Worm (Caenorhabditis elegans) whole organism, dauer: Measurements from ENCODE around the gene sdz-24.
"Not testable (repeated sequence)": the region's sequence is repeated elsewhere in the genome, so short reads cannot be mapped to it uniquely, and the experiment has no call there.

ENCODE experiments used
- unc-62 ChIP-seq: sonication (generic microtip); optimal IDR thresholded peaks from 2 replicates; lab custom pipeline; 2017; ENCODE audit warnings: missing biosample characterization, missing genetic modification reagents, missing genetic modification characterization

The sdz-24 gene

DNA sequence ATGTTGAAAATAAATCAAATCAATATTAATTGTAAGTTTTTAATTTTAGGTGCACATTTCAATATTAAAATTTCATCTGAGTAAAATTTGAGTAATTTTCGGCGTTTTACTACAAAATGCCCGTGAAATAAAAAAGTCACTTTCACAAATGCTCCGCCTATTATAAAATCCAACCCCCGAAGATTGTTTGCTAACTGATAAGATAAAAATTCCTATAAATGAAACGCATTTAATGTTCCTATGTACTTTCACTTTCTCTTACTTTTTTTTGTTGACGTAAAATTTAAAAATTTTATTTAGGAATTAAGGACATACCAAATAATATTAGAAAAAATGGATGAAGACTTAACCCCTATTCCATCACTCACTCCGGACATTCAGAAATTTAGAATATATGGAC is at the start of gene sdz-24:
Gene sdz-24 (plus strand): TSS at position 301 of the 400 bp plus-strand sequence.
- TF ChIP-seq unc-62 (GFP tag; lab: Kevin White, UChicago) = no peak

- no peak for TF ChIP-seq unc-62 (GFP tag; lab: Kevin White, UChicago)
These were observed 49.7 kb upstream of the sdz-24 start, which contains the start of gene W04H10.1 for ce11 chrII:608757-609156. Gene W04H10.1 (plus strand): TSS chrII:609057.

ce11 chrII:612361-612760 is 46.1 kb upstream of the sdz-24 start, which contains the start of gene clec-118:
Gene clec-118 (minus strand): TSS chrII:612461.
- not testable (repeated sequence) for TF ChIP-seq unc-62 (GFP tag; lab: Kevin White, UChicago)

- TF ChIP-seq unc-62 (GFP tag; lab: Kevin White, UChicago) = no peak
These were observed 43.8 kb upstream of the sdz-24 start for ce11 chrII:614701-615100.

DNA sequence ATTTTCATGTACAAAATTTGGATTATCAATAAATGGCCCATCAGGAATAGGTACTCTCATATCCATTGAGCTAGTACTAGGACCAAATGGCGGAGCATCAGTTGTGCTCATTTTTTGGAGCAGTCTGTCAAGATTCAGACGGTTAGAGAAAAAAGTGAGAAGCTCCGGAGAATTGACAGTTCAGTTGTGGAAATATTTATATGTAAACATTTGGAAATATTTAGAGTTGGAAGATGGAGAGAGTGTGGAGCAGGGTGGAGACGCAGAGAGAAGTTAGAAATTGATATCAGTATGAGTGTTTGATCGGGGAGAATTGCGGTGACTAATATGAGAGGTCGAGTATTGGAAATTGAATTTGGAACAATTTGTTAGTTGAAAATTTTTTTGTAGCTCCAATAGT is 37.3 kb upstream of the sdz-24 start:
- TF ChIP-seq unc-62 (GFP tag; lab: Kevin White, UChicago) = no peak

- TF ChIP-seq unc-62 (GFP tag; lab: Kevin White, UChicago) = no peak
These were observed 36.0 kb upstream of the sdz-24 start for ce11 chrII:622478-622877.

- TF ChIP-seq unc-62 (GFP tag; lab: Kevin White, UChicago) = no peak
These were observed 34.0 kb upstream of the sdz-24 start, which contains the start of gene T04B8.5 for ce11 chrII:624443-624842. Gene T04B8.5 (minus strand): TSS chrII:624543.

- no peak for TF ChIP-seq unc-62 (GFP tag; lab: Kevin White, UChicago)
These were observed 32.5 kb upstream of the sdz-24 start for ce11 chrII:625926-626325.

ce11 chrII:627205-627604 is 31.3 kb upstream of the sdz-24 start, which contains the start of gene arrd-1:
Gene arrd-1 (plus strand): TSS chrII:627505.
- TF ChIP-seq unc-62 (GFP tag; lab: Kevin White, UChicago) = no peak

ce11 chrII:627913-628312 is 30.6 kb upstream of the sdz-24 start:
- TF ChIP-seq unc-62 (GFP tag; lab: Kevin White, UChicago) = no peak

DNA sequence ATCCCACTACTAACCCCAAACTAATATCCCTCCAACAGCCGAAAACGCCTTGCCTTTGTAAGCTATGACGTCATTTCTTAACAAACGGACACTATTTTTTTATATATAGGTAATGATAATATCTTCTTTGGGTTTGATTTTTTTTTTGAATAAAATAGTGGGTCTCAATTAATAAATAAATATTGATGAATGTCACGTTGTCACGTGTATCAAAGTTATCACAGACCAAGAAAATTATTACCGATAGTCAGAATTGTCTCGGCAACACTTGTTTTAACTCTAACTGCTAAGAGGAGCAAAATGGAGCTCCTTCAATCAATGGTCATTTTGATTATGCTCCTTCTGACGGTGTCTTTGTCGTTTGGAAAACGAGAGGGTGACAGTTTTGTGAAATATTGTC is 24.5 kb upstream of the sdz-24 start, which contains the start of gene T04B8.1:
Gene T04B8.1 (plus strand): TSS at position 301 of the 400 bp plus-strand sequence.
- no peak for TF ChIP-seq unc-62 (GFP tag; lab: Kevin White, UChicago)

ce11 chrII:639467-639866 is 19.0 kb upstream of the sdz-24 start, which contains the start of gene K07E8.6:
Gene K07E8.6 (minus strand): TSS chrII:639567.
- TF ChIP-seq unc-62 (GFP tag; lab: Kevin White, UChicago) = no peak

ce11 chrII:643733-644132 is 14.7 kb upstream of the sdz-24 start:
- TF ChIP-seq unc-62 (GFP tag; lab: Kevin White, UChicago) = no peak

DNA sequence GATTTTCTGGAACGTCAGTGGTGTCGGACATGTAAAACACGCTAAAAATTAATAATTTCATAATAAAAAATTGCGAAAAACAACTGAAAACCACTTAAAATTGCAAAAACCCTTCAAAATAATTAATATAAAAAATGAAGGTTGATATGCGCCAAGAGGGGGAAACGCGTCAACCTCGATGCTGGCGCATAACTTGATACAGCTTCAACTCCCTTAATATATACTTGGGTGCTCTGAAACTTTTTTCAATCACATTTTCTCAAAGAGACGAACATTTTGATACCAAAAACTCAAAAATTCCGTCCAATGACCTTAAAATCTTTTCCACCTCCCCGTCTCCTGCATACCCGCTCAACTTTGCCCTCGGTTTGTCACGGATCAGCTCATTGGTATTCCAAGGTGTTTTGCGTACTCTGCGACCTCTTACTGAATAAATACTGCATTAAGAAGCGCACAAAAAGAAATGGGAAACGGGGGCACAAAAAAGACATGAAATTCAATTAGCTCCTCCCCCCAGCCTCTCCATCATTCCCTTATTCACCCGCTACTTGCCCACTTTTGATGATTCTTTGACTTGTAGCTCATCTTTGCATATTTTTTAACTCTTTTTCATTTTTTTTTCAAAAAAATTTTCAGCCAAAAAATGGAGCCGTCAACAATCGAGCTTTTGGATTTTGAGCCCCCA is 8.0 kb upstream of the sdz-24 start, which contains the start of the genes K07E8.7 and frpr-14:
Gene K07E8.7 (minus strand): TSS at position 47 of the 685 bp plus-strand sequence.
Gene frpr-14 (plus strand): TSS at position 635 of the 685 bp plus-strand sequence.
- no peak for TF ChIP-seq unc-62 (GFP tag; lab: Kevin White, UChicago)

- no peak for TF ChIP-seq unc-62 (GFP tag; lab: Kevin White, UChicago)
These were observed 7.1 kb upstream of the sdz-24 start for ce11 chrII:651324-651723.

DNA sequence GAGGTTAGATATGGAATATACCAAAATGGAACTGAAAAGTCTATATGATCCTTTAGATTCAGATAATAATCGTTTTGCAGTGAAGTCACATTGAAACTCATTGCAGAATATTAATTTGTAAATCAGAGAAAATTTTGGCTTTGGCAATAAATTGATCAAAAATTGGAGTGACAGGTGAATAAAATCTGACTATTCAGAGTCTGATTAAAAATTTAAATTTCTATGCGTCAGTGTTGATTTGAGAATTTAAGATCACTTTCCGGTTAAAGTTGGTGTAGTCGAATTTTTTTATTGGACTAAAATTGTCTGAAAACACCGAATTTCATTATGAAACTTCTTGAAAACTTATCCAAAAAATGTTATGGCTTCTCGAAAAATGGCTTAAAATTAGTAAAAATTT is 3.2 kb downstream of the sdz-24 start, which contains the start of gene sri-45:
Gene sri-45 (minus strand): TSS at position 101 of the 400 bp plus-strand sequence.
- no peak for TF ChIP-seq unc-62 (GFP tag; lab: Kevin White, UChicago)

ce11 chrII:667864-668263 is 9.4 kb downstream of the sdz-24 start:
- no peak for TF ChIP-seq unc-62 (GFP tag; lab: Kevin White, UChicago)
